Worm (Caenorhabditis elegans): ENCODE measurements around the gene T03G6.7.

- TF ChIP-seq snpc-4 (tag; optimal IDR thresholded peaks at IDR 0.05) = no peak
- TF ChIP-seq sem-2 (GFP tag; optimal IDR thresholded peaks at IDR 0.05) = peak; percentile 81
- no peak for TF ChIP-seq nhr-28 (tag; optimal IDR thresholded peaks at IDR 0.05)
- peak; percentile 86 for TF ChIP-seq cnd-1 (tag; optimal IDR thresholded peaks at IDR 0.05)
- peak; percentile 24 for TF ChIP-seq ces-1 (GFP tag; optimal IDR thresholded peaks at IDR 0.05)
- TF ChIP-seq unc-62 (GFP tag; optimal IDR thresholded peaks at IDR 0.05) = peak; percentile 39
- no peak for TF ChIP-seq blmp-1 (tag; optimal IDR thresholded peaks at IDR 0.05)
Observed at ce11 chrX:2613077-2613476, 19.2 kb downstream of the T03G6.7 start.
